Worm (Caenorhabditis elegans) whole organism, midembryonic: ENCODE measurements around the gene ZK686.5.

Source experiments
- T22C8.4 ChIP-seq: fragments of 200-800 bp; sonication (Bioruptor generic); IDR thresholded peaks from 2 replicates; pipeline ENCODE4 v1.3.6; 2022; ENCODE audit warnings: missing genetic modification characterization, missing compliant biosample characterization
- cog-1 ChIP-seq: sonication (generic microtip); optimal IDR thresholded peaks from 2 replicates; lab custom pipeline; 2016; ENCODE audit warnings: missing genetic modification characterization, missing compliant biosample characterization
- flt-1 ChIP-seq: fragments of 200-800 bp; sonication (Bioruptor generic); IDR thresholded peaks from 2 replicates; pipeline ENCODE4 v1.3.6; 2022; ENCODE audit warnings: missing genetic modification characterization, missing compliant biosample characterization
- klf-2 ChIP-seq: fragments of 200-800 bp; sonication (Bioruptor generic); conservative IDR thresholded peaks from 2 replicates; pipeline ENCODE4 v1.3.6; 2022; ENCODE audit warnings: missing genetic modification reagents, missing genetic modification characterization, missing compliant biosample characterization
- med-1 ChIP-seq: sonication (generic microtip); optimal IDR thresholded peaks from 2 replicates; lab custom pipeline; 2017; ENCODE audit warnings: missing genetic modification characterization, mild to moderate bottlenecking, missing compliant biosample characterization, antibody characterized with exemption, missing genetic modification reagents; ENCODE audit not compliant: insufficient read depth
- ref-1 ChIP-seq: fragments of 200-800 bp; sonication (Bioruptor generic); conservative IDR thresholded peaks from 2 replicates; pipeline ENCODE4 v1.3.6; 2022; ENCODE audit warnings: missing genetic modification reagents, missing genetic modification characterization, missing compliant biosample characterization
- tab-1 ChIP-seq: fragments of 200-800 bp; sonication (Bioruptor generic); IDR thresholded peaks from 2 replicates; pipeline ENCODE4 v1.3.6; 2022; ENCODE audit warnings: missing genetic modification characterization, missing compliant biosample characterization
- ztf-23 ChIP-seq: fragments of 200-800 bp; sonication (Bioruptor generic); IDR thresholded peaks from 2 replicates; pipeline ENCODE4 v1.3.6; 2022; ENCODE audit warnings: missing genetic modification reagents, missing genetic modification characterization, missing compliant biosample characterization
- ztf-29 ChIP-seq: fragments of 200-800 bp; sonication (Bioruptor generic); IDR thresholded peaks from 2 replicates; pipeline ENCODE4 v1.3.6; 2022; ENCODE audit warnings: missing genetic modification reagents, missing genetic modification characterization, missing compliant biosample characterization

The ZK686.5 gene

ce11 chrIII:7767415-7767814, at the start of gene ZK686.5:
Gene ZK686.5, minus strand, starts transcription at chrIII:7767515.
- no peak for TF ChIP-seq ztf-29 (GFP tag; lab: Robert Waterston, UW)
- TF ChIP-seq flt-1 = no peak

DNA sequence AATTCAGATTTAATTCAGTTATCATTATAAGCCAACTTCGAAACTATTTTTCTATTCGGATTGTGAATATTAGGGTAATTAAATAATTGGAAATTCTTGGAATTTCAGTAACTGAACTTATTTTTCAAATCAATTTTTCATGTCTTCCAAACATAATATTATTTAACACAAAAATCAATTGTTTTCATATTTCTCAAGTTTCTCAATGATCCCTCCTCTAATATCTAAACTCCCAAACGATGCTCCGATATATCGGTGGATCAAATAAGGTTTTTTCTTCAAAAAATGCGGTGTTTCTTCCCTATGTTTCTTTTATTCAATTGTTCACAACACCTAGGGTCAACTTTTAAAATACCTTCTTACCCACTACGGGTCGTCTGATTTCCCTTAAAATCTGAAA, 49.1 kb upstream of the ZK686.5 start:
- no peak for TF ChIP-seq ref-1 (GFP tag; lab: Robert Waterston, UW)
- TF ChIP-seq flt-1 = no peak
- TF ChIP-seq T22C8.4 (GFP tag; lab: Robert Waterston, UW) = no peak
- no peak for TF ChIP-seq tab-1 (GFP tag; lab: Robert Waterston, UW)
- no peak for TF ChIP-seq klf-2 (GFP tag; lab: Robert Waterston, UW)
- no peak for TF ChIP-seq cog-1 (tag; lab: Kevin White, UChicago)
- no peak for TF ChIP-seq ztf-29 (GFP tag; lab: Robert Waterston, UW)
- TF ChIP-seq ztf-23 (GFP tag; lab: Robert Waterston, UW) = no peak
- TF ChIP-seq med-1 (GFP tag; lab: Kevin White, UChicago) = no peak

ce11 chrIII:7815571-7816348, 48.4 kb upstream of the ZK686.5 start:
- TF ChIP-seq klf-2 (GFP tag; lab: Robert Waterston, UW) (no peak), flt-1 (no peak), ref-1 (GFP tag; lab: Robert Waterston, UW) (no peak), cog-1 (tag; lab: Kevin White, UChicago) (no peak), ztf-23 (GFP tag; lab: Robert Waterston, UW) (no peak), T22C8.4 (GFP tag; lab: Robert Waterston, UW) (no peak), tab-1 (GFP tag; lab: Robert Waterston, UW) (no peak), med-1 (GFP tag; lab: Kevin White, UChicago) (no peak)

- TF ChIP-seq tab-1 (GFP tag; lab: Robert Waterston, UW) (no peak), T22C8.4 (GFP tag; lab: Robert Waterston, UW) (no peak), flt-1 (no peak)
These were observed 47.7 kb upstream of the ZK686.5 start for ce11 chrIII:7815056-7815366.

ce11 chrIII:7814159-7815055, 47.1 kb upstream of the ZK686.5 start, which contains the start of gene egl-5:
Gene egl-5, plus strand, starts transcription at chrIII:7814374.
- no peak for TF ChIP-seq tab-1 (GFP tag; lab: Robert Waterston, UW)
- no peak for TF ChIP-seq ztf-29 (GFP tag; lab: Robert Waterston, UW)
- TF ChIP-seq cog-1 (tag; lab: Kevin White, UChicago) = no peak
- TF ChIP-seq ref-1 (GFP tag; lab: Robert Waterston, UW) = no peak
- no peak for TF ChIP-seq T22C8.4 (GFP tag; lab: Robert Waterston, UW)
- no peak for TF ChIP-seq klf-2 (GFP tag; lab: Robert Waterston, UW)
- no peak for TF ChIP-seq ztf-23 (GFP tag; lab: Robert Waterston, UW)
- no peak for TF ChIP-seq med-1 (GFP tag; lab: Kevin White, UChicago)
- TF ChIP-seq flt-1 = no peak

DNA sequence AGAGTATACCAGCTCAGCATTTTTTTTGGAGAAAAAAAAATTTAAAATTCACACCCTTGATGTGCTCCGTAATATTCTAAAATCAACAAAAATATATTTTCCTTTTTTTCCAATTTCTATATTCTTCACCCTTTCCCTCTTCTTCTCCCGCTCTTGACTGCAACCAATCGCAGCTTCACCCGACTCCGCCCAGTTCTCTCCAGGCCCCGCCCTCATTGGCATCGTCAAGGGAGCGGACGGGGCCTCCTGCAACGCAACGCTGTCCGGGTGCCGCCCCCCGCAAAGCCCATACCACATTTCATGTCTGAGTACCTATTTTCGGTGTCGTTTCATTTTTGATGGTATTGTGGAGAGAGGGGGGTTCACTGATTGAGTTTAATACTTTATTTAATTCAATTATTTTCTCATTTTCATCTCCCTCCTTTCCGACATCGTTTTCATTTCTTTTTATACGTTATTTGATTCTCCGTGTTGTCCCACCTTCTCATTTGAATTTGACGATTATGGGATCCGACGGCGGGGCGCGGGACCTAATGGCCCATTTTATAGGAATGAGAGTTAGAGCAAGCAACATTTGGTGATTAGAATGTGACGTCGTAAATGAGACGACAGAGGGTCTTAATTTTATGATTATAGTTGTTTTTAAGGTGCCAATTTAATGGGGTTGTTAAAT, 45.0 kb upstream of the ZK686.5 start:
- TF ChIP-seq ztf-29 (GFP tag; lab: Robert Waterston, UW) = no peak
- TF ChIP-seq T22C8.4 (GFP tag; lab: Robert Waterston, UW) = no peak
- TF ChIP-seq med-1 (GFP tag; lab: Kevin White, UChicago) = no peak
- TF ChIP-seq tab-1 (GFP tag; lab: Robert Waterston, UW) = no peak
- TF ChIP-seq ztf-23 (GFP tag; lab: Robert Waterston, UW) = peak; percentile 40; the same call in 1 of the 2 replicates

ce11 chrIII:7809033-7809432, 41.7 kb upstream of the ZK686.5 start:
- no peak for TF ChIP-seq cog-1 (tag; lab: Kevin White, UChicago)
- TF ChIP-seq med-1 (GFP tag; lab: Kevin White, UChicago) = no peak
- TF ChIP-seq flt-1 = no peak
- TF ChIP-seq ztf-29 (GFP tag; lab: Robert Waterston, UW) = no peak
- no peak for TF ChIP-seq ztf-23 (GFP tag; lab: Robert Waterston, UW)

DNA sequence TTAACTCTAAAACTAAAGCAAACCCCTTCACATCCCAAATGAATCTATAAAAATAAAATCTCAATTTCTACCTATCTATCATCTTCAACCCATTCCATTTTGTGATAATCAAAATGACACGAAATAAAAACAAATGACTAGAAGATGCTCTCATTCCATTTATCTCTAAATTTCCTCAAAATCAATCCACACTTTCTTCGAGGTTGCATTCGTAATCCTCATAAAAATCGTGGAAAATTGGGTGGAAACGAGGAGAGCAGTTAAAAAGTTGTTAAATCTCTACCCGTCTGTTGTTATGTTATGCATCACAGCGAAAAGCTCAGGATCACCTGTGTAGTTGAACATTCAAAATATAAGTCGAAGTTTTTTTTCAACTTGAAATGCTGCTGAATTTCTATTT, 39.6 kb upstream of the ZK686.5 start:
- TF ChIP-seq ztf-29 (GFP tag; lab: Robert Waterston, UW) (no peak), klf-2 (GFP tag; lab: Robert Waterston, UW) (no peak), flt-1 (no peak), tab-1 (GFP tag; lab: Robert Waterston, UW) (no peak)

ce11 chrIII:7805253-7805652, 37.9 kb upstream of the ZK686.5 start:
- TF ChIP-seq cog-1 (tag; lab: Kevin White, UChicago) (no peak), flt-1 (no peak), klf-2 (GFP tag; lab: Robert Waterston, UW) (no peak), ztf-29 (GFP tag; lab: Robert Waterston, UW) (no peak), ztf-23 (GFP tag; lab: Robert Waterston, UW) (no peak), tab-1 (GFP tag; lab: Robert Waterston, UW) (no peak), med-1 (GFP tag; lab: Kevin White, UChicago) (no peak), ref-1 (GFP tag; lab: Robert Waterston, UW) (no peak), T22C8.4 (GFP tag; lab: Robert Waterston, UW) (no peak)
